Fruit fly (Drosophila melanogaster): Measurements from ENCODE around the gene Eig71Ej.
A peak's percentile ranks its signal among the peaks of the same experiment; 100 is the strongest.

The Eig71Ej gene

dm6 chr3L:15659341-15659740, 1.5 kb downstream of the Eig71Ej start, which contains the start of the genes Eig71Eh and Eig71Ei:
TSS of gene Eig71Eh (minus strand) at chr3L:15659441.
TSS of gene Eig71Ei (plus strand) at chr3L:15659707.
- no peak for TF ChIP-seq noc (tag; optimal IDR thresholded peaks at IDR 0.05)

dm6 chr3L:15657290-15657689, 3.5 kb downstream of the Eig71Ej start, which contains the start of the genes Eig71Ef and Eig71Eg:
TSS of gene Eig71Ef (minus strand) at chr3L:15657390.
TSS of gene Eig71Eg (plus strand) at chr3L:15657628.
- TF ChIP-seq noc (tag; optimal IDR thresholded peaks at IDR 0.05): no peak

- no peak for TF ChIP-seq noc (tag; optimal IDR thresholded peaks at IDR 0.05)
Measured at dm6 chr3L:15655910-15656309, 4.9 kb downstream of the Eig71Ej start, which contains the start of gene Eig71Ee. TSS of gene Eig71Ee (minus strand) at chr3L:15656010.

- no peak for TF ChIP-seq noc (tag; optimal IDR thresholded peaks at IDR 0.05)
Measured at dm6 chr3L:15652154-15652553, 8.7 kb downstream of the Eig71Ej start, which contains the start of the genes Eig71Ec and Eig71Ed. TSS of gene Eig71Ec (minus strand) at chr3L:15652254. TSS of gene Eig71Ed (plus strand) at chr3L:15652537.

- TF ChIP-seq noc (tag; optimal IDR thresholded peaks at IDR 0.05): no peak
Measured at dm6 chr3L:15650552-15650951, 10.3 kb downstream of the Eig71Ej start, which contains the start of gene CG43084. TSS of gene CG43084 (plus strand) at chr3L:15650852.

dm6 chr3L:15649561-15649960, 11.3 kb downstream of the Eig71Ej start, which contains the start of the genes Eig71Ea and Eig71Eb:
TSS of gene Eig71Ea (minus strand) at chr3L:15649661.
TSS of gene Eig71Eb (plus strand) at chr3L:15649936.
- TF ChIP-seq noc (tag; optimal IDR thresholded peaks at IDR 0.05): no peak

- no peak for TF ChIP-seq noc (tag; optimal IDR thresholded peaks at IDR 0.05)
Measured at dm6 chr3L:15647712-15648621, 12.8 kb downstream of the Eig71Ej start, which contains the start of the genes comm3 and CG43083. TSS of gene comm3 (minus strand) at chr3L:15647762. TSS of gene CG43083 (plus strand) at chr3L:15648571.

- TF ChIP-seq noc (tag; optimal IDR thresholded peaks at IDR 0.05): no peak
Measured at dm6 chr3L:15646182-15646581, 14.6 kb downstream of the Eig71Ej start.

dm6 chr3L:15641590-15642019, 19.2 kb downstream of the Eig71Ej start:
- TF ChIP-seq noc (tag; optimal IDR thresholded peaks at IDR 0.05): no peak

- no peak for TF ChIP-seq noc (tag; optimal IDR thresholded peaks at IDR 0.05)
Measured at dm6 chr3L:15639978-15640377, 20.8 kb downstream of the Eig71Ej start.

- no peak for TF ChIP-seq noc (tag; optimal IDR thresholded peaks at IDR 0.05)
Measured at dm6 chr3L:15638524-15638923, 22.3 kb downstream of the Eig71Ej start.

dm6 chr3L:15637618-15638017, 23.2 kb downstream of the Eig71Ej start:
- no peak for TF ChIP-seq noc (tag; optimal IDR thresholded peaks at IDR 0.05)

- no peak for TF ChIP-seq noc (tag; optimal IDR thresholded peaks at IDR 0.05)
Measured at dm6 chr3L:15636978-15637377, 23.8 kb downstream of the Eig71Ej start.

- TF ChIP-seq noc (tag; optimal IDR thresholded peaks at IDR 0.05): peak; percentile 52
Measured at dm6 chr3L:15636359-15636758, 24.5 kb downstream of the Eig71Ej start.

dm6 chr3L:15634368-15635075, 26.3 kb downstream of the Eig71Ej start:
- TF ChIP-seq noc (tag; optimal IDR thresholded peaks at IDR 0.05): peak; percentile 13

- TF ChIP-seq noc (tag; optimal IDR thresholded peaks at IDR 0.05): no peak
Measured at dm6 chr3L:15632653-15633052, 28.2 kb downstream of the Eig71Ej start.
